Worm (Caenorhabditis elegans) whole organism, midembryonic: Measurements from ENCODE around the gene fbxa-179.

Experiments
- T22C8.4 ChIP-seq: fragments of 200-800 bp; sonication (Bioruptor generic); IDR thresholded peaks from 2 replicates; pipeline ENCODE4 v1.3.6; 2022; ENCODE audit warnings: missing genetic modification characterization, missing compliant biosample characterization
- cog-1 ChIP-seq: sonication (generic microtip); optimal IDR thresholded peaks from 2 replicates; lab custom pipeline; 2016; ENCODE audit warnings: missing genetic modification characterization, missing compliant biosample characterization
- flt-1 ChIP-seq: fragments of 200-800 bp; sonication (Bioruptor generic); IDR thresholded peaks from 2 replicates; pipeline ENCODE4 v1.3.6; 2022; ENCODE audit warnings: missing genetic modification characterization, missing compliant biosample characterization
- klf-2 ChIP-seq: fragments of 200-800 bp; sonication (Bioruptor generic); conservative IDR thresholded peaks from 2 replicates; pipeline ENCODE4 v1.3.6; 2022; ENCODE audit warnings: missing genetic modification reagents, missing genetic modification characterization, missing compliant biosample characterization
- med-1 ChIP-seq: sonication (generic microtip); optimal IDR thresholded peaks from 2 replicates; lab custom pipeline; 2017; ENCODE audit warnings: missing genetic modification characterization, mild to moderate bottlenecking, missing compliant biosample characterization, antibody characterized with exemption, missing genetic modification reagents; ENCODE audit not compliant: insufficient read depth
- ref-1 ChIP-seq: fragments of 200-800 bp; sonication (Bioruptor generic); conservative IDR thresholded peaks from 2 replicates; pipeline ENCODE4 v1.3.6; 2022; ENCODE audit warnings: missing genetic modification reagents, missing genetic modification characterization, missing compliant biosample characterization
- tab-1 ChIP-seq: fragments of 200-800 bp; sonication (Bioruptor generic); IDR thresholded peaks from 2 replicates; pipeline ENCODE4 v1.3.6; 2022; ENCODE audit warnings: missing genetic modification characterization, missing compliant biosample characterization
- ztf-23 ChIP-seq: fragments of 200-800 bp; sonication (Bioruptor generic); IDR thresholded peaks from 2 replicates; pipeline ENCODE4 v1.3.6; 2022; ENCODE audit warnings: missing genetic modification reagents, missing genetic modification characterization, missing compliant biosample characterization
- ztf-29 ChIP-seq: fragments of 200-800 bp; sonication (Bioruptor generic); IDR thresholded peaks from 2 replicates; pipeline ENCODE4 v1.3.6; 2022; ENCODE audit warnings: missing genetic modification reagents, missing genetic modification characterization, missing compliant biosample characterization

fbxa-179 gene

ce11 chrX:14387752-14388151 is 24.9 kb downstream of the fbxa-179 start:
- peak; percentile 29; the same call in 1 of the 2 replicates for TF ChIP-seq flt-1 (GFP tag; lab: Robert Waterston, UW)

ce11 chrX:14386670-14387069 is 26.0 kb downstream of the fbxa-179 start:
- TF ChIP-seq tab-1 (GFP tag; lab: Robert Waterston, UW), result peak; percentile 66; the same call in 1 of the 2 replicates

- TF ChIP-seq ztf-23, result no peak
- no peak for TF ChIP-seq tab-1 (GFP tag; lab: Robert Waterston, UW)
- TF ChIP-seq ztf-29, result no peak
- TF ChIP-seq cog-1 (tag; lab: Kevin White, UChicago), result no peak
- no peak for TF ChIP-seq flt-1 (GFP tag; lab: Robert Waterston, UW)
- TF ChIP-seq med-1 (GFP tag; lab: Kevin White, UChicago), result no peak
- TF ChIP-seq klf-2, result no peak
- no peak for TF ChIP-seq T22C8.4 (GFP tag; lab: Robert Waterston, UW)
- no peak for TF ChIP-seq ref-1 (GFP tag; lab: Robert Waterston, UW)
Observed at ce11 chrX:14382951-14383350, 29.7 kb downstream of the fbxa-179 start, which contains the start of gene Y60A9.3. TSS of gene Y60A9.3 (plus strand) at chrX:14383251.

- no peak for TF ChIP-seq med-1 (GFP tag; lab: Kevin White, UChicago)
- TF ChIP-seq klf-2, result no peak
- TF ChIP-seq cog-1 (tag; lab: Kevin White, UChicago), result no peak
- TF ChIP-seq ref-1 (GFP tag; lab: Robert Waterston, UW), result no peak
- TF ChIP-seq T22C8.4 (GFP tag; lab: Robert Waterston, UW), result no peak
- TF ChIP-seq tab-1 (GFP tag; lab: Robert Waterston, UW), result no peak
- TF ChIP-seq ztf-23, result no peak
- no peak for TF ChIP-seq flt-1 (GFP tag; lab: Robert Waterston, UW)
- TF ChIP-seq ztf-29, result no peak
Observed at ce11 chrX:14377169-14377568, 35.5 kb downstream of the fbxa-179 start, which contains the start of gene Y60A9A.1. TSS of gene Y60A9A.1 (minus strand) at chrX:14377269.

- no peak for TF ChIP-seq T22C8.4 (GFP tag; lab: Robert Waterston, UW)
- TF ChIP-seq ztf-29, result no peak
- TF ChIP-seq med-1 (GFP tag; lab: Kevin White, UChicago), result no peak
- no peak for TF ChIP-seq flt-1 (GFP tag; lab: Robert Waterston, UW)
- no peak for TF ChIP-seq tab-1 (GFP tag; lab: Robert Waterston, UW)
- no peak for TF ChIP-seq cog-1 (tag; lab: Kevin White, UChicago)
- no peak for TF ChIP-seq ref-1 (GFP tag; lab: Robert Waterston, UW)
- no peak for TF ChIP-seq ztf-23
- no peak for TF ChIP-seq klf-2
Observed at ce11 chrX:14370314-14370713, 42.4 kb downstream of the fbxa-179 start, which contains the start of gene irk-3. TSS of gene irk-3 (minus strand) at chrX:14370414.

ce11 chrX:14366081-14366480 is 46.6 kb downstream of the fbxa-179 start:
- TF ChIP-seq ztf-23, result no peak
- TF ChIP-seq cog-1 (tag; lab: Kevin White, UChicago), result no peak
